Fruit fly (Drosophila melanogaster) whole organism, prepupa: Measurements from ENCODE around the gene CG11596.

ENCODE experiments used
- Blimp-1 ChIP-seq: fragments of 200-800 bp; sonication (Bioruptor generic); optimal IDR thresholded peaks from 3 replicates; lab custom pipeline; 2017; ENCODE audit warnings: missing biosample characterization, missing genetic modification characterization, mild to moderate bottlenecking, moderate library complexity, missing genetic modification reagents
- CG10631 ChIP-seq: fragments of 200-800 bp; sonication (Bioruptor generic); optimal IDR thresholded peaks from 2 replicates; lab custom pipeline; 2016; ENCODE audit warnings: missing biosample characterization, missing genetic modification characterization
- CG10669 ChIP-seq: fragments of 200-800 bp; sonication (Bioruptor generic); optimal IDR thresholded peaks from 3 replicates; lab custom pipeline; 2018; ENCODE audit warnings: missing biosample characterization, mild to moderate bottlenecking, missing genetic modification characterization, moderate library complexity
- CG11294 ChIP-seq: fragments of 200-800 bp; sonication (Bioruptor generic); IDR thresholded peaks from 2 replicates; pipeline ENCODE4 v1.3.6; 2022; ENCODE audit warnings: missing biosample characterization, missing genetic modification characterization
- CG11762 ChIP-seq: fragments of 200-800 bp; sonication (Bioruptor generic); optimal IDR thresholded peaks from 3 replicates; lab custom pipeline; 2016; ENCODE audit warnings: missing biosample characterization, missing genetic modification characterization; ENCODE audit not compliant: insufficient read depth
- CG11902 ChIP-seq: fragments of 200-800 bp; sonication (Bioruptor generic); optimal IDR thresholded peaks from 3 replicates; lab custom pipeline; 2016; ENCODE audit warnings: missing biosample characterization, missing genetic modification characterization
- CG15336 ChIP-seq: fragments of 200-800 bp; sonication (Bioruptor generic); IDR thresholded peaks from 2 replicates; pipeline ENCODE4 v1.3.6; 2022; ENCODE audit warnings: missing biosample characterization, missing genetic modification characterization
- CG1621 ChIP-seq: fragments of 200-800 bp; sonication (Bioruptor generic); optimal IDR thresholded peaks from 3 replicates; lab custom pipeline; 2018; ENCODE audit warnings: missing biosample characterization, mild to moderate bottlenecking, missing genetic modification characterization
- CG16779 ChIP-seq: fragments of 200-800 bp; sonication (Bioruptor generic); optimal IDR thresholded peaks from 3 replicates; lab custom pipeline; 2017; ENCODE audit warnings: missing biosample characterization, mild to moderate bottlenecking, missing genetic modification characterization
- CG3032 ChIP-seq: fragments of 200-800 bp; optimal IDR thresholded peaks from 2 replicates; lab custom pipeline; 2019; ENCODE audit warnings: missing biosample characterization, mild to moderate bottlenecking, missing genetic modification characterization, moderate library complexity
- CG31627 ChIP-seq: fragments of 200-800 bp; sonication (Bioruptor generic); optimal IDR thresholded peaks from 3 replicates; lab custom pipeline; 2016; ENCODE audit warnings: missing biosample characterization, missing genetic modification characterization
- CG32006 ChIP-seq: fragments of 200-800 bp; sonication (Bioruptor generic); optimal IDR thresholded peaks from 3 replicates; lab custom pipeline; 2017; ENCODE audit warnings: missing biosample characterization, mild to moderate bottlenecking, missing genetic modification characterization
- CG34406 ChIP-seq: fragments of 200-800 bp; sonication (Bioruptor generic); optimal IDR thresholded peaks from 3 replicates; lab custom pipeline; 2016; ENCODE audit warnings: missing biosample characterization, missing genetic modification characterization
- CG3919 ChIP-seq: fragments of 200-800 bp; sonication (Bioruptor generic); optimal IDR thresholded peaks from 3 replicates; lab custom pipeline; 2016; ENCODE audit warnings: missing biosample characterization, missing genetic modification characterization
- CG4318 ChIP-seq: fragments of 200-800 bp; sonication (Bioruptor generic); optimal IDR thresholded peaks from 3 replicates; lab custom pipeline; 2017; ENCODE audit warnings: missing biosample characterization, mild to moderate bottlenecking, missing genetic modification characterization
- CG6163 ChIP-seq: fragments of 200-800 bp; sonication (Bioruptor generic); IDR thresholded peaks from 3 replicates; pipeline ENCODE4 v1.3.6; 2022; ENCODE audit warnings: missing biosample characterization, missing genetic modification characterization
- CG6792 ChIP-seq: fragments of 200-800 bp; sonication (Bioruptor generic); optimal IDR thresholded peaks from 3 replicates; lab custom pipeline; 2016; ENCODE audit warnings: missing biosample characterization, missing genetic modification characterization
- CG6854 ChIP-seq: fragments of 200-800 bp; sonication (Bioruptor generic); optimal IDR thresholded peaks from 2 replicates; lab custom pipeline; 2017; ENCODE audit warnings: missing biosample characterization, mild to moderate bottlenecking, missing genetic modification characterization
- CG7368 ChIP-seq: fragments of 200-800 bp; sonication (Bioruptor generic); optimal IDR thresholded peaks from 3 replicates; lab custom pipeline; 2016; ENCODE audit warnings: missing biosample characterization, missing genetic modification characterization
- CG8119 ChIP-seq: fragments of 200-800 bp; sonication (Bioruptor generic); IDR thresholded peaks from 3 replicates; pipeline ENCODE4 v1.3.6; 2022; ENCODE audit warnings: missing biosample characterization, missing genetic modification characterization
- CG8319 ChIP-seq: fragments of 200-800 bp; sonication (Bioruptor generic); optimal IDR thresholded peaks from 3 replicates; lab custom pipeline; 2016; ENCODE audit warnings: missing biosample characterization, missing genetic modification characterization
- CG8632 ChIP-seq: fragments of 200-800 bp; sonication (Bioruptor generic); optimal IDR thresholded peaks from 3 replicates; lab custom pipeline; 2016; ENCODE audit warnings: missing biosample characterization, missing genetic modification characterization
- CG9139 ChIP-seq: fragments of 200-800 bp; sonication (Bioruptor generic); optimal IDR thresholded peaks from 3 replicates; lab custom pipeline; 2017; ENCODE audit warnings: missing biosample characterization, mild to moderate bottlenecking, missing genetic modification characterization
- Eip75B ChIP-seq: fragments of 200-800 bp; sonication (Bioruptor generic); optimal IDR thresholded peaks from 3 replicates; lab custom pipeline; 2016; ENCODE audit warnings: missing biosample characterization, missing genetic modification characterization
- Eip93F ChIP-seq: fragments of 200-800 bp; sonication (Bioruptor generic); optimal IDR thresholded peaks from 2 replicates; lab custom pipeline; 2016; ENCODE audit warnings: missing biosample characterization, mild to moderate bottlenecking, missing genetic modification characterization
- Ets21C ChIP-seq: fragments of 200-800 bp; sonication (Bioruptor generic); optimal IDR thresholded peaks from 3 replicates; lab custom pipeline; 2016; ENCODE audit warnings: missing biosample characterization, missing genetic modification characterization
- Ets96B ChIP-seq: fragments of 200-800 bp; optimal IDR thresholded peaks from 2 replicates; lab custom pipeline; 2019; ENCODE audit warnings: missing biosample characterization, mild to moderate bottlenecking, missing genetic modification characterization, moderate library complexity
- Gug ChIP-seq: fragments of 200-800 bp; sonication (Bioruptor generic); IDR thresholded peaks from 2 replicates; pipeline ENCODE4 v1.3.6; 2022; ENCODE audit warnings: missing biosample characterization, missing genetic modification characterization
- Hr39 ChIP-seq: fragments of 200-800 bp; sonication (Bioruptor generic); optimal IDR thresholded peaks from 2 replicates; lab custom pipeline; 2016; ENCODE audit warnings: missing biosample characterization, missing genetic modification characterization
- Hr4 ChIP-seq: fragments of 200-800 bp; sonication (Bioruptor generic); optimal IDR thresholded peaks from 3 replicates; lab custom pipeline; 2016; ENCODE audit warnings: missing biosample characterization, missing genetic modification characterization
- Lpt ChIP-seq: fragments of 200-800 bp; sonication (Bioruptor generic); optimal IDR thresholded peaks from 3 replicates; lab custom pipeline; 2016; ENCODE audit warnings: missing biosample characterization, missing genetic modification characterization
- Met ChIP-seq: fragments of 200-800 bp; sonication (Bioruptor generic); optimal IDR thresholded peaks from 3 replicates; lab custom pipeline; 2016; ENCODE audit warnings: missing biosample characterization, missing genetic modification characterization
- OdsH ChIP-seq: fragments of 200-800 bp; sonication (Bioruptor generic); optimal IDR thresholded peaks from 3 replicates; lab custom pipeline; 2016; ENCODE audit warnings: missing biosample characterization, missing genetic modification characterization
- Smox ChIP-seq: fragments of 200-800 bp; sonication (Bioruptor generic); optimal IDR thresholded peaks from 3 replicates; lab custom pipeline; 2016; ENCODE audit warnings: missing biosample characterization, missing genetic modification characterization
- Sox15 ChIP-seq: fragments of 200-800 bp; sonication (Bioruptor generic); optimal IDR thresholded peaks from 3 replicates; lab custom pipeline; 2016; ENCODE audit warnings: missing biosample characterization, missing genetic modification characterization
- achi ChIP-seq: fragments of 200-800 bp; sonication (Bioruptor generic); optimal IDR thresholded peaks from 3 replicates; lab custom pipeline; 2016; ENCODE audit warnings: missing biosample characterization, missing genetic modification characterization
- cyc ChIP-seq: fragments of 200-800 bp; sonication (Bioruptor generic); optimal IDR thresholded peaks from 3 replicates; lab custom pipeline; 2016; ENCODE audit warnings: missing biosample characterization, missing genetic modification characterization
- dac ChIP-seq: fragments of 200-800 bp; sonication (Bioruptor generic); optimal IDR thresholded peaks from 2 replicates; lab custom pipeline; 2017; ENCODE audit warnings: missing biosample characterization, mild to moderate bottlenecking, missing genetic modification characterization
- dsx ChIP-seq: fragments of 200-800 bp; optimal IDR thresholded peaks from 3 replicates; lab custom pipeline; 2019; ENCODE audit warnings: missing biosample characterization, mild to moderate bottlenecking, missing genetic modification characterization, moderate library complexity; ENCODE audit not compliant: poor library complexity, severe bottlenecking
- eg ChIP-seq: fragments of 200-800 bp; sonication (Bioruptor generic); IDR thresholded peaks from 3 replicates; pipeline ENCODE4 v1.3.6; 2022; ENCODE audit warnings: missing biosample characterization, missing genetic modification characterization
- esn ChIP-seq: fragments of 200-800 bp; sonication (Bioruptor generic); optimal IDR thresholded peaks from 2 replicates; lab custom pipeline; 2016; ENCODE audit warnings: missing biosample characterization, mild to moderate bottlenecking, missing genetic modification characterization, moderate library complexity
- fd85E ChIP-seq: fragments of 200-800 bp; sonication (Bioruptor generic); optimal IDR thresholded peaks from 3 replicates; lab custom pipeline; 2016; ENCODE audit warnings: missing biosample characterization, missing genetic modification characterization
- fkh ChIP-seq: fragments of 200-800 bp; sonication (Bioruptor generic); optimal IDR thresholded peaks from 3 replicates; lab custom pipeline; 2017; ENCODE audit warnings: missing biosample characterization, mild to moderate bottlenecking, missing genetic modification characterization, moderate library complexity
- lz ChIP-seq: fragments of 200-800 bp; sonication (Bioruptor generic); optimal IDR thresholded peaks from 3 replicates; lab custom pipeline; 2016; ENCODE audit warnings: missing biosample characterization, missing genetic modification characterization
- net ChIP-seq: fragments of 200-800 bp; sonication (Bioruptor generic); optimal IDR thresholded peaks from 3 replicates; lab custom pipeline; 2016; ENCODE audit warnings: missing biosample characterization, missing genetic modification characterization
- pdm3 ChIP-seq: fragments of 200-800 bp; sonication (Bioruptor generic); optimal IDR thresholded peaks from 3 replicates; lab custom pipeline; 2016; ENCODE audit warnings: missing biosample characterization, missing genetic modification characterization
- spab ChIP-seq: fragments of 200-800 bp; sonication (Bioruptor generic); optimal IDR thresholded peaks from 2 replicates; lab custom pipeline; 2017; ENCODE audit warnings: missing biosample characterization, mild to moderate bottlenecking, missing genetic modification characterization, missing genetic modification reagents
- ss ChIP-seq, 2 experiments: fragments of 200-800 bp; sonication (Bioruptor generic); optimal IDR thresholded peaks; 2 replicates in 1 of 2; 3 replicates in 1 of 2; lab custom pipeline; 2017 to 2018; ENCODE audit warnings: mild to moderate bottlenecking in 2 of 2, missing biosample characterization in 2 of 2, missing genetic modification characterization in 2 of 2, moderate library complexity in 1 of 2
- svp ChIP-seq: fragments of 200-800 bp; sonication (Bioruptor generic); peaks from one replicate; lab custom pipeline; 2016; ENCODE audit warnings: missing biosample characterization, missing genetic modification characterization
- topi ChIP-seq: fragments of 200-800 bp; sonication (Bioruptor generic); optimal IDR thresholded peaks from 3 replicates; lab custom pipeline; 2016; ENCODE audit warnings: missing biosample characterization, missing genetic modification characterization
- vri ChIP-seq: fragments of 200-800 bp; sonication (Bioruptor generic); optimal IDR thresholded peaks from 3 replicates; lab custom pipeline; 2016; ENCODE audit warnings: missing biosample characterization, mild to moderate bottlenecking, missing genetic modification characterization

Gene CG11596

DNA sequence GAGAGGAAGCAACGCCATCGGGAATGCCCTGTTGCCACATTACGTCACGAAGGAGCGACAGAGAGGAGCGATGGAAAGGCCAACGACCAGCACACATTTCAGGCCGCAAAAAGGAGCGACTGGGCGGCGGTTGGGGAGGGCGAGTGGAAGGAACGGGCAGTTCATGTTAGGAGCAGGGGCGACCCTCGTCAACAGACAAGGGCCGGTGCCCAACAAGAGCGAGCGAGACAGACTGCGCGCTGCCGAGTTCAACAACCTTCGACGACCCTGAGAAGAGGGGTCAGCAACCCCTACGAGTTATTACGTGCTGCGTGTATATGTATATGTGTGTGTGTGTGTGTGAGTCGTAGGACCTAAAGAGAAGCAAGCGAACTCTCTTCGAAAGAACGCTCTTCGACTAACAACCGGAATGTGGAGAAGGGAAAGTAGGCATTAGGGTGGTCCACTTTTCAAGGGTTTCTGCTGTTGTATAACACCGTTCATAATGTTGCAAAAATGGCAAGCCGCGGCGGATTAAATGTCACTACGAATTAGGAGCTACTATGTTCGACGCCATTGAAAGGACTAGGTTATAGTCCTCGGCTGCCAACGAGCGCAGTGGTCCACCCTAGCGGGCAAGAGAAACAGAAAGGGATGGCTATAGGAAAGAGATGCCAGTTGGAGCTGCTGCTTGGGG lies 24.0 kb downstream of the CG11596 start:
- peak; percentile 99 for TF ChIP-seq Hr39 (GFP tag; lab: Kevin White, UChicago)
- peak; percentile 98 for TF ChIP-seq Gug
- peak; percentile 96 to 98 for TF ChIP-seq ss (GFP tag; optimal IDR thresholded peaks at IDR 0.05; lab: Kevin White, UChicago)
- peak; percentile 99 for TF ChIP-seq topi (GFP tag; lab: Kevin White, UChicago)
- peak; percentile 99 for TF ChIP-seq achi (GFP tag; lab: Kevin White, UChicago)
- peak; percentile 96 for TF ChIP-seq CG9139 (GFP tag; lab: Kevin White, UChicago)
- peak; percentile 99 for TF ChIP-seq pdm3
- TF ChIP-seq CG4318 (GFP tag; lab: Kevin White, UChicago), result peak; percentile 96
- TF ChIP-seq Eip75B (GFP tag; lab: Kevin White, UChicago), result peak; percentile 99
- TF ChIP-seq CG16779 (tag; lab: Kevin White, UChicago), result peak; percentile 98
- TF ChIP-seq cyc (GFP tag; lab: Kevin White, UChicago), result peak; percentile 99
- peak; percentile 98 for TF ChIP-seq CG15336
- peak; percentile 99 for TF ChIP-seq svp (GFP tag; lab: Kevin White, UChicago)
- TF ChIP-seq CG31627 (GFP tag; lab: Kevin White, UChicago), result peak; percentile 99
- peak; percentile 98 for TF ChIP-seq spab (GFP tag; lab: Kevin White, UChicago)
- peak; percentile 98 for TF ChIP-seq CG11762 (GFP tag; lab: Kevin White, UChicago)
- TF ChIP-seq Ets96B, result peak; percentile 99
- peak; percentile 98 for TF ChIP-seq CG3032
- TF ChIP-seq CG1621 (tag; lab: Kevin White, UChicago), result peak; percentile 99
- TF ChIP-seq net (GFP tag; lab: Kevin White, UChicago), result peak; percentile 99
- peak; percentile 98 for TF ChIP-seq Ets21C (GFP tag; lab: Kevin White, UChicago)
- peak; percentile 98 for TF ChIP-seq Hr4
- TF ChIP-seq CG6163 (GFP tag; lab: Robert Waterston, UW), result peak; percentile 99
- TF ChIP-seq CG34406, result peak; percentile 99
- TF ChIP-seq CG8119 (GFP tag; lab: Robert Waterston, UW), result peak; percentile 99
- TF ChIP-seq CG10631 (GFP tag; lab: Kevin White, UChicago), result peak; percentile 99
- peak; percentile 99 for TF ChIP-seq CG3919 (GFP tag; lab: Kevin White, UChicago)
- peak; percentile 97 for TF ChIP-seq CG32006 (GFP tag; lab: Kevin White, UChicago)
- peak; percentile 98 for TF ChIP-seq fd85E
- TF ChIP-seq dsx (GFP tag; lab: Kevin White, UChicago), result peak; percentile 97
- TF ChIP-seq CG6854 (GFP tag; lab: Kevin White, UChicago), result peak; percentile 99
- TF ChIP-seq Lpt (GFP tag; lab: Kevin White, UChicago), result peak; percentile 99
- peak; percentile 99 for TF ChIP-seq CG7368 (GFP tag; lab: Kevin White, UChicago)
- peak; percentile 99 for TF ChIP-seq Met (GFP tag; lab: Kevin White, UChicago)
- peak; percentile 98 for TF ChIP-seq vri (GFP tag; lab: Kevin White, UChicago)
- TF ChIP-seq lz (GFP tag; lab: Kevin White, UChicago), result peak; percentile 99
- peak; percentile 98 for TF ChIP-seq Sox15
- peak; percentile 99 for TF ChIP-seq CG8319
- peak; percentile 77 for TF ChIP-seq fkh (GFP tag; lab: Kevin White, UChicago)
- peak; percentile 95 for TF ChIP-seq CG11294 (GFP tag; lab: Robert Waterston, UW)
- TF ChIP-seq esn (GFP tag; lab: Kevin White, UChicago), result peak; percentile 99
- TF ChIP-seq Blimp-1 (GFP tag; lab: Kevin White, UChicago), result peak; percentile 96
- TF ChIP-seq Smox, result peak; percentile 99
- TF ChIP-seq CG10669 (GFP tag; lab: Kevin White, UChicago), result peak; percentile 99
- TF ChIP-seq Eip93F (GFP tag; lab: Kevin White, UChicago), result peak; percentile 99
- peak; percentile 99 for TF ChIP-seq CG8632
- peak; percentile 99 for TF ChIP-seq CG6792 (GFP tag; lab: Kevin White, UChicago)
- peak; percentile 98 for TF ChIP-seq dac (GFP tag; lab: Kevin White, UChicago)
- peak; percentile 97 for TF ChIP-seq CG11902 (GFP tag; lab: Kevin White, UChicago)
- TF ChIP-seq eg (GFP tag; lab: Robert Waterston, UW), result peak; percentile 99
- TF ChIP-seq OdsH (GFP tag; lab: Kevin White, UChicago), result peak; percentile 99
